Worm (Caenorhabditis elegans): ENCODE results near the gene phf-15.

- TF ChIP-seq ets-7 (tag; optimal IDR thresholded peaks at IDR 0.05) (no peak), aly-1 (tag; optimal IDR thresholded peaks at IDR 0.05) (no peak), flt-1 (GFP tag; IDR thresholded peaks at IDR 0.05) (no peak), hmg-4 (GFP tag; optimal IDR thresholded peaks at IDR 0.05) (no peak), ama-1 (optimal IDR thresholded peaks at IDR 0.05) (no peak)
Observed at ce11 chrIII:3321145-3321544, 1.5 kb upstream of the phf-15 start, which contains the start of gene Y53G8AR.9.

Measured in whole organism, early embryonic.